Worm (Caenorhabditis elegans) whole organism, young adult: ENCODE measurements around the gene sdha-1.

ENCODE experiments used
- ets-4 ChIP-seq: fragments of 200-800 bp; sonication (Bioruptor generic); optimal IDR thresholded peaks from 2 replicates; lab custom pipeline; 2018; ENCODE audit warnings: mild to moderate bottlenecking, missing genetic modification characterization, missing compliant biosample characterization
- lsy-27 ChIP-seq: sonication (generic microtip); optimal IDR thresholded peaks from 2 replicates; lab custom pipeline; 2017; ENCODE audit warnings: missing genetic modification characterization, mild to moderate bottlenecking, missing compliant biosample characterization, antibody characterized with exemption, missing genotype, borderline replicate concordance; ENCODE audit not compliant: insufficient read depth
- nfya-1 ChIP-seq: sonication (generic microtip); optimal IDR thresholded peaks from 2 replicates; lab custom pipeline; 2017; ENCODE audit warnings: antibody characterized with exemption, missing compliant biosample characterization, missing genetic modification characterization, borderline replicate concordance; ENCODE audit not compliant: insufficient read depth

ce11 chrX:8585837-8586236 is 40.0 kb upstream of the sdha-1 start, which contains the start of gene F18E9.3:
- TF ChIP-seq nfya-1 (tag; lab: Kevin White, UChicago), result no peak
- TF ChIP-seq lsy-27 (tag; lab: Kevin White, UChicago), result no peak
- TF ChIP-seq ets-4, result no peak
